Worm (Caenorhabditis elegans): Measurements from ENCODE around the gene oac-32.

The oac-32 gene

ce11 chrV:1505995-1506394, 39.6 kb downstream of the oac-32 start, which contains the start of gene sru-28:
Gene sru-28, plus strand, starts transcription at chrV:1506295.
- TF ChIP-seq ceh-43 (GFP tag; optimal IDR thresholded peaks at IDR 0.05), result no peak
- no peak for TF ChIP-seq unc-39 (tag; optimal IDR thresholded peaks at IDR 0.05)

ce11 chrV:1499140-1499539, 46.4 kb downstream of the oac-32 start, which contains the start of gene sru-27:
Gene sru-27, plus strand, starts transcription at chrV:1499440.
- TF ChIP-seq elt-3 (tag; optimal IDR thresholded peaks at IDR 0.05) (no peak), ceh-39 (tag; optimal IDR thresholded peaks at IDR 0.05) (no peak), pha-4 (tag; optimal IDR thresholded peaks at IDR 0.05) (no peak), sem-2 (GFP tag; optimal IDR thresholded peaks at IDR 0.05) (no peak), mab-5 (tag; optimal IDR thresholded peaks at IDR 0.05) (no peak), ham-2 (GFP tag; optimal IDR thresholded peaks at IDR 0.05) (no peak), lin-32 (GFP tag; optimal IDR thresholded peaks at IDR 0.05) (no peak), lin-13 (tag; optimal IDR thresholded peaks at IDR 0.05) (no peak), unc-39 (tag; optimal IDR thresholded peaks at IDR 0.05) (no peak), nhr-2 (tag; optimal IDR thresholded peaks at IDR 0.05) (no peak), cnd-1 (tag; optimal IDR thresholded peaks at IDR 0.05) (no peak), ceh-83 (GFP tag; optimal IDR thresholded peaks at IDR 0.05) (no peak), snpc-4 (tag; optimal IDR thresholded peaks at IDR 0.05) (no peak), mls-2 (tag; optimal IDR thresholded peaks at IDR 0.05) (no peak), unc-120 (tag; optimal IDR thresholded peaks at IDR 0.05; ENCODE audit: poor library complexity, severe bottlenecking) (no peak), hlh-1 (tag; optimal IDR thresholded peaks at IDR 0.05) (no peak), ztf-11 (tag; optimal IDR thresholded peaks at IDR 0.05) (no peak), tbx-8 (GFP tag; optimal IDR thresholded peaks at IDR 0.05) (no peak), mep-1 (tag; optimal IDR thresholded peaks at IDR 0.05) (no peak)

- no peak for TF ChIP-seq ceh-39 (tag; optimal IDR thresholded peaks at IDR 0.05)
- no peak for TF ChIP-seq drap-1 (GFP tag; optimal IDR thresholded peaks at IDR 0.05)
- no peak for TF ChIP-seq unc-62 (GFP tag; optimal IDR thresholded peaks at IDR 0.05)
- TF ChIP-seq elt-1 (tag; optimal IDR thresholded peaks at IDR 0.05; ENCODE audit: borderline replicate concordance, insufficient read depth), result no peak
- TF ChIP-seq nhr-76 (tag; optimal IDR thresholded peaks at IDR 0.05), result no peak
- no peak for TF ChIP-seq ham-2 (GFP tag; optimal IDR thresholded peaks at IDR 0.05)
- no peak for TF ChIP-seq elt-3 (tag; optimal IDR thresholded peaks at IDR 0.05)
- TF ChIP-seq zip-8 (tag; optimal IDR thresholded peaks at IDR 0.05), result no peak
- no peak for TF ChIP-seq nhr-12 (tag; optimal IDR thresholded peaks at IDR 0.05)
- TF ChIP-seq lin-13 (tag; optimal IDR thresholded peaks at IDR 0.05), result no peak
- TF ChIP-seq sem-2 (GFP tag; optimal IDR thresholded peaks at IDR 0.05), result no peak
- TF ChIP-seq sptf-1 (tag; optimal IDR thresholded peaks at IDR 0.05), result no peak
- no peak for TF ChIP-seq flh-1 (GFP tag; optimal IDR thresholded peaks at IDR 0.05)
- no peak for TF ChIP-seq mep-1 (tag; optimal IDR thresholded peaks at IDR 0.05)
- TF ChIP-seq unc-120 (tag; optimal IDR thresholded peaks at IDR 0.05; ENCODE audit: poor library complexity, severe bottlenecking), result no peak
- TF ChIP-seq nhr-2 (tag; optimal IDR thresholded peaks at IDR 0.05), result no peak
- no peak for TF ChIP-seq ces-1 (GFP tag; optimal IDR thresholded peaks at IDR 0.05)
- TF ChIP-seq mab-5 (tag; optimal IDR thresholded peaks at IDR 0.05), result no peak
- TF ChIP-seq nhr-237 (tag; optimal IDR thresholded peaks at IDR 0.05), result no peak
- no peak for TF ChIP-seq hlh-1 (tag; optimal IDR thresholded peaks at IDR 0.05)
Observed at ce11 chrV:1495752-1496151, 49.8 kb downstream of the oac-32 start.

- TF ChIP-seq ham-2 (GFP tag; optimal IDR thresholded peaks at IDR 0.05) (no peak), ces-1 (GFP tag; optimal IDR thresholded peaks at IDR 0.05) (no peak), cnd-1 (tag; optimal IDR thresholded peaks at IDR 0.05) (no peak), mep-1 (tag; optimal IDR thresholded peaks at IDR 0.05) (no peak), blmp-1 (tag; optimal IDR thresholded peaks at IDR 0.05) (no peak), M03D4.4 (tag; optimal IDR thresholded peaks at IDR 0.05) (no peak)
Observed at ce11 chrV:1495334-1495733, 50.2 kb downstream of the oac-32 start, which contains the start of gene C38C3.3. Gene C38C3.3, plus strand, starts transcription at chrV:1495634.

ce11 chrV:1494469-1494868, 51.1 kb downstream of the oac-32 start, which contains the start of gene spig-7:
Gene spig-7, plus strand, starts transcription at chrV:1494769.
- no peak for TF ChIP-seq nhr-12 (tag; optimal IDR thresholded peaks at IDR 0.05)
- TF ChIP-seq M03D4.4 (tag; optimal IDR thresholded peaks at IDR 0.05), result no peak
- TF ChIP-seq nhr-237 (tag; optimal IDR thresholded peaks at IDR 0.05), result no peak
- no peak for TF ChIP-seq ceh-43 (GFP tag; optimal IDR thresholded peaks at IDR 0.05)
- TF ChIP-seq ztf-11 (tag; optimal IDR thresholded peaks at IDR 0.05), result no peak
- no peak for TF ChIP-seq bed-3 (GFP tag; optimal IDR thresholded peaks at IDR 0.05)
- TF ChIP-seq lin-13 (tag; optimal IDR thresholded peaks at IDR 0.05), result no peak
- TF ChIP-seq ham-2 (GFP tag; optimal IDR thresholded peaks at IDR 0.05), result no peak
- TF ChIP-seq ces-1 (GFP tag; optimal IDR thresholded peaks at IDR 0.05), result no peak
- TF ChIP-seq drap-1 (GFP tag; optimal IDR thresholded peaks at IDR 0.05), result no peak
- no peak for TF ChIP-seq unc-120 (tag; optimal IDR thresholded peaks at IDR 0.05; ENCODE audit: poor library complexity, severe bottlenecking)
- TF ChIP-seq nhr-28 (tag; optimal IDR thresholded peaks at IDR 0.05), result no peak
- no peak for TF ChIP-seq blmp-1 (tag; optimal IDR thresholded peaks at IDR 0.05)
- no peak for TF ChIP-seq hlh-1 (tag; optimal IDR thresholded peaks at IDR 0.05)
- TF ChIP-seq cnd-1 (tag; optimal IDR thresholded peaks at IDR 0.05), result no peak
- TF ChIP-seq elt-3 (tag; optimal IDR thresholded peaks at IDR 0.05), result no peak
- TF ChIP-seq nhr-2 (tag; optimal IDR thresholded peaks at IDR 0.05), result no peak
- TF ChIP-seq lin-32 (GFP tag; optimal IDR thresholded peaks at IDR 0.05), result no peak
- TF ChIP-seq sem-2 (GFP tag; optimal IDR thresholded peaks at IDR 0.05), result no peak
